Worm (Caenorhabditis elegans) whole organism, mixed stage, embryonic: ENCODE results near the gene T10C6.6.

ENCODE experiments used
- M03D4.4 ChIP-seq: sonication (generic microtip); optimal IDR thresholded peaks from 2 replicates; lab custom pipeline; 2017; ENCODE audit warnings: mild to moderate bottlenecking, missing genetic modification characterization, missing compliant biosample characterization
- blmp-1 ChIP-seq: fragments of 150-350 bp; optimal IDR thresholded peaks from 2 replicates; lab custom pipeline; 2014; ENCODE audit warnings: missing biosample characterization, missing genetic modification characterization
- ceh-39 ChIP-seq: fragments of 150-350 bp; optimal IDR thresholded peaks from 2 replicates; lab custom pipeline; 2014; ENCODE audit warnings: missing biosample characterization, missing genetic modification characterization
- ceh-43 ChIP-seq: fragments of 200-800 bp; sonication (Bioruptor generic); optimal IDR thresholded peaks from 2 replicates; lab custom pipeline; 2018; ENCODE audit warnings: mild to moderate bottlenecking, missing genetic modification characterization, moderate library complexity, missing compliant biosample characterization
- ceh-83 ChIP-seq: fragments of 200-800 bp; sonication (Bioruptor generic); optimal IDR thresholded peaks from 2 replicates; lab custom pipeline; 2018; ENCODE audit warnings: mild to moderate bottlenecking, missing genetic modification characterization, missing compliant biosample characterization
- ces-1 ChIP-seq: fragments of 150-350 bp; optimal IDR thresholded peaks from 2 replicates; lab custom pipeline; 2014; ENCODE audit warnings: missing biosample characterization, missing genetic modification reagents, missing genetic modification characterization
- cnd-1 ChIP-seq: fragments of 200-800 bp; sonication (Bioruptor generic); optimal IDR thresholded peaks from 2 replicates; lab custom pipeline; 2018; ENCODE audit warnings: mild to moderate bottlenecking, missing genetic modification characterization, missing compliant biosample characterization
- drap-1 ChIP-seq: fragments of 200-800 bp; sonication (Bioruptor generic); optimal IDR thresholded peaks from 3 replicates; lab custom pipeline; 2018; ENCODE audit warnings: mild to moderate bottlenecking, missing genetic modification characterization, missing compliant biosample characterization
- elt-1 ChIP-seq: sonication (generic microtip); optimal IDR thresholded peaks from 2 replicates; lab custom pipeline; 2017; ENCODE audit warnings: missing genetic modification characterization, mild to moderate bottlenecking, missing compliant biosample characterization, antibody characterized with exemption, moderate library complexity, borderline replicate concordance; ENCODE audit not compliant: insufficient read depth
- elt-3 ChIP-seq: fragments of 150-350 bp; optimal IDR thresholded peaks from 2 replicates; lab custom pipeline; 2014; ENCODE audit warnings: missing biosample characterization, missing genetic modification characterization
- flh-1 ChIP-seq: fragments of 200-800 bp; sonication (Bioruptor generic); optimal IDR thresholded peaks from 2 replicates; lab custom pipeline; 2018; ENCODE audit warnings: mild to moderate bottlenecking, missing genetic modification characterization, moderate library complexity, missing compliant biosample characterization
- ham-2 ChIP-seq: fragments of 200-800 bp; sonication (Bioruptor generic); optimal IDR thresholded peaks from 2 replicates; lab custom pipeline; 2018; ENCODE audit warnings: mild to moderate bottlenecking, missing genetic modification characterization, missing compliant biosample characterization
- hlh-1 ChIP-seq: fragments of 150-350 bp; optimal IDR thresholded peaks from 2 replicates; lab custom pipeline; 2014; ENCODE audit warnings: missing biosample characterization, missing genetic modification reagents, missing genetic modification characterization
- lin-13 ChIP-seq: fragments of 150-350 bp; optimal IDR thresholded peaks from 2 replicates; lab custom pipeline; 2014; ENCODE audit warnings: missing biosample characterization, missing genetic modification characterization
- lin-32 ChIP-seq: fragments of 200-800 bp; sonication (Bioruptor generic); optimal IDR thresholded peaks from 2 replicates; lab custom pipeline; 2018; ENCODE audit warnings: mild to moderate bottlenecking, missing genetic modification characterization, missing compliant biosample characterization
- mab-5 ChIP-seq: fragments of 150-350 bp; optimal IDR thresholded peaks from 2 replicates; lab custom pipeline; 2014; ENCODE audit warnings: missing biosample characterization, missing genetic modification characterization
- mep-1 ChIP-seq: fragments of 150-350 bp; optimal IDR thresholded peaks from 2 replicates; lab custom pipeline; 2017; ENCODE audit warnings: missing biosample characterization, missing genetic modification reagents, missing genetic modification characterization, inconsistent platforms
- mls-2 ChIP-seq: sonication (generic microtip); optimal IDR thresholded peaks from 2 replicates; lab custom pipeline; 2016; ENCODE audit warnings: mild to moderate bottlenecking, missing genetic modification characterization, moderate library complexity, missing compliant biosample characterization
- nhr-12 ChIP-seq: fragments of 150-350 bp; optimal IDR thresholded peaks from 2 replicates; lab custom pipeline; 2014; ENCODE audit warnings: missing biosample characterization, missing genetic modification characterization
- nhr-2 ChIP-seq: fragments of 150-350 bp; optimal IDR thresholded peaks from 2 replicates; lab custom pipeline; 2014; ENCODE audit warnings: missing biosample characterization, missing genetic modification characterization
- nhr-237 ChIP-seq: fragments of 150-350 bp; optimal IDR thresholded peaks from 2 replicates; lab custom pipeline; 2014; ENCODE audit warnings: missing biosample characterization, missing genetic modification characterization
- nhr-28 ChIP-seq: fragments of 150-350 bp; optimal IDR thresholded peaks from 2 replicates; lab custom pipeline; 2014; ENCODE audit warnings: missing biosample characterization, missing genetic modification characterization
- nhr-76 ChIP-seq: sonication (generic microtip); optimal IDR thresholded peaks from 2 replicates; lab custom pipeline; 2017; ENCODE audit warnings: missing biosample characterization, missing genetic modification characterization
- pha-4 ChIP-seq: fragments of 150-350 bp; optimal IDR thresholded peaks from 2 replicates; lab custom pipeline; 2018; ENCODE audit warnings: missing biosample characterization, missing genetic modification reagents, missing genetic modification characterization
- sem-2 ChIP-seq: fragments of 200-800 bp; sonication (Bioruptor generic); optimal IDR thresholded peaks from 2 replicates; lab custom pipeline; 2018; ENCODE audit warnings: mild to moderate bottlenecking, missing genetic modification characterization, missing compliant biosample characterization
- snpc-4 ChIP-seq: fragments of 150-350 bp; optimal IDR thresholded peaks from 2 replicates; lab custom pipeline; 2014; ENCODE audit warnings: missing biosample characterization, missing genetic modification characterization
- sptf-1 ChIP-seq: sonication (generic microtip); optimal IDR thresholded peaks from 2 replicates; lab custom pipeline; 2017; ENCODE audit warnings: mild to moderate bottlenecking, missing genetic modification characterization, moderate library complexity, missing compliant biosample characterization
- tbx-8 ChIP-seq: fragments of 200-800 bp; sonication (Bioruptor generic); optimal IDR thresholded peaks from 2 replicates; lab custom pipeline; 2018; ENCODE audit warnings: mild to moderate bottlenecking, missing genetic modification characterization, moderate library complexity, missing compliant biosample characterization
- unc-39 ChIP-seq: fragments of 150-350 bp; optimal IDR thresholded peaks from 2 replicates; lab custom pipeline; 2014; ENCODE audit warnings: missing biosample characterization, missing genetic modification characterization
- ztf-11 ChIP-seq: fragments of 150-350 bp; optimal IDR thresholded peaks from 2 replicates; lab custom pipeline; 2014; ENCODE audit warnings: missing biosample characterization, missing genetic modification characterization

T10C6.6 gene

ce11 chrV:16023559-16023958 lies 567 bp upstream of the T10C6.6 start:
- TF ChIP-seq sem-2, result no peak

ce11 chrV:16024917-16025316 lies 791 bp downstream of the T10C6.6 start:
- no peak for TF ChIP-seq hlh-1 (tag; lab: Kevin White, UChicago)
- no peak for TF ChIP-seq ces-1 (GFP tag; lab: Kevin White, UChicago)
- TF ChIP-seq snpc-4, result no peak
- TF ChIP-seq nhr-12 (tag; lab: Kevin White, UChicago), result no peak
- TF ChIP-seq ceh-39 (tag; lab: Kevin White, UChicago), result no peak
- no peak for TF ChIP-seq unc-39 (tag; lab: Kevin White, UChicago)
- no peak for TF ChIP-seq elt-1 (tag; lab: Kevin White, UChicago)
- TF ChIP-seq blmp-1 (tag; lab: Kevin White, UChicago), result no peak
- TF ChIP-seq sem-2, result no peak
- TF ChIP-seq nhr-76 (tag; lab: Kevin White, UChicago), result no peak
- TF ChIP-seq nhr-237 (tag; lab: Kevin White, UChicago), result no peak
- no peak for TF ChIP-seq cnd-1
- TF ChIP-seq nhr-28, result no peak
- no peak for TF ChIP-seq ham-2
- TF ChIP-seq, all 35 proteins: peak for 0

- TF ChIP-seq mls-2 (tag; lab: Kevin White, UChicago), result no peak
- no peak for TF ChIP-seq elt-3 (tag; lab: Kevin White, UChicago)
- TF ChIP-seq lin-32 (GFP tag; lab: Kevin White, UChicago), result no peak
- TF ChIP-seq mep-1 (tag; lab: Kevin White, UChicago), result no peak
- no peak for TF ChIP-seq nhr-76 (tag; lab: Kevin White, UChicago)
- TF ChIP-seq M03D4.4 (tag; lab: Kevin White, UChicago), result no peak
- TF ChIP-seq nhr-12 (tag; lab: Kevin White, UChicago), result no peak
- no peak for TF ChIP-seq mab-5 (tag; lab: Kevin White, UChicago)
- TF ChIP-seq nhr-28, result no peak
- TF ChIP-seq hlh-1 (tag; lab: Kevin White, UChicago), result no peak
- TF ChIP-seq ceh-83, result no peak
- TF ChIP-seq pha-4, result no peak
- TF ChIP-seq snpc-4, result no peak
- no peak for TF ChIP-seq cnd-1
- TF ChIP-seq unc-39 (tag; lab: Kevin White, UChicago), result no peak
- TF ChIP-seq, all 35 proteins: peak for 0
Observed at ce11 chrV:16029237-16029636, 5.1 kb downstream of the T10C6.6 start.

- TF ChIP-seq nhr-2 (tag; lab: Kevin White, UChicago) (no peak), mls-2 (tag; lab: Kevin White, UChicago) (no peak), ceh-43 (GFP tag; lab: Kevin White, UChicago) (no peak), lin-13 (tag; lab: Kevin White, UChicago) (no peak), M03D4.4 (tag; lab: Kevin White, UChicago) (no peak), sptf-1 (no peak), blmp-1 (tag; lab: Kevin White, UChicago) (no peak), nhr-237 (tag; lab: Kevin White, UChicago) (no peak), flh-1 (no peak), mab-5 (tag; lab: Kevin White, UChicago) (no peak), ces-1 (GFP tag; lab: Kevin White, UChicago) (no peak), elt-1 (tag; lab: Kevin White, UChicago) (no peak), nhr-76 (tag; lab: Kevin White, UChicago) (no peak), nhr-28 (no peak), lin-32 (GFP tag; lab: Kevin White, UChicago) (no peak), ceh-39 (tag; lab: Kevin White, UChicago) (no peak), pha-4 (no peak)
Observed at ce11 chrV:16031571-16031970, 7.4 kb downstream of the T10C6.6 start, which contains the start of gene T10C6.7. Gene T10C6.7 (minus strand): TSS chrV:16031713.

- TF ChIP-seq mep-1 (tag; lab: Kevin White, UChicago), result no peak
- TF ChIP-seq elt-3 (tag; lab: Kevin White, UChicago), result no peak
- no peak for TF ChIP-seq nhr-28
- no peak for TF ChIP-seq lin-32 (GFP tag; lab: Kevin White, UChicago)
- no peak for TF ChIP-seq mls-2 (tag; lab: Kevin White, UChicago)
- no peak for TF ChIP-seq ceh-39 (tag; lab: Kevin White, UChicago)
- no peak for TF ChIP-seq M03D4.4 (tag; lab: Kevin White, UChicago)
- TF ChIP-seq lin-13 (tag; lab: Kevin White, UChicago), result no peak
- no peak for TF ChIP-seq drap-1
- no peak for TF ChIP-seq ztf-11
- no peak for TF ChIP-seq elt-1 (tag; lab: Kevin White, UChicago)
- TF ChIP-seq mab-5 (tag; lab: Kevin White, UChicago), result no peak
- no peak for TF ChIP-seq ceh-43 (GFP tag; lab: Kevin White, UChicago)
- no peak for TF ChIP-seq snpc-4
- TF ChIP-seq tbx-8 (GFP tag; lab: Kevin White, UChicago), result no peak
Observed at ce11 chrV:16032761-16033160, 8.6 kb downstream of the T10C6.6 start, which contains the start of gene T10C6.16. Gene T10C6.16 (minus strand): TSS chrV:16033005.
